Fruit fly (Drosophila melanogaster) whole organism, wandering third instar larva: ENCODE data around the gene CG45067.

Experiments used
- CG32264 ChIP-seq: fragments of 200-800 bp; sonication (Bioruptor generic); optimal IDR thresholded peaks from 2 replicates; lab custom pipeline; 2016; ENCODE audit warnings: missing biosample characterization, missing genetic modification characterization
- CG9705 ChIP-seq: fragments of 200-800 bp; sonication (Bioruptor generic); optimal IDR thresholded peaks from 2 replicates; lab custom pipeline; 2018; ENCODE audit warnings: missing biosample characterization, mild to moderate bottlenecking, missing genetic modification characterization
- CrebA ChIP-seq: fragments of 200-800 bp; sonication (Bioruptor generic); optimal IDR thresholded peaks from 2 replicates; lab custom pipeline; 2016; ENCODE audit warnings: missing biosample characterization, mild to moderate bottlenecking, missing genetic modification characterization, borderline replicate concordance
- Dfd ChIP-seq: fragments of >200 bp; optimal IDR thresholded peaks from 2 replicates; lab custom pipeline; 2017; ENCODE audit warnings: missing biosample characterization, missing genetic modification characterization
- Dif ChIP-seq: fragments of 200-275, 200-300 bp; sonication (Bioruptor generic); optimal IDR thresholded peaks from 2 replicates; lab custom pipeline; 2018; ENCODE audit warnings: missing biosample characterization, missing genetic modification characterization; ENCODE audit not compliant: partially characterized antibody
- GATAd ChIP-seq: sonication (Bioruptor generic); optimal IDR thresholded peaks from 2 replicates; lab custom pipeline; 2016; ENCODE audit warnings: missing biosample characterization, missing genetic modification characterization
- Hnf4 ChIP-seq: fragments of 200-800 bp; sonication (Bioruptor generic); optimal IDR thresholded peaks from 2 replicates; lab custom pipeline; 2016; ENCODE audit warnings: missing biosample characterization, mild to moderate bottlenecking, missing genetic modification characterization
- Hr78 ChIP-seq: fragments of >200 bp; optimal IDR thresholded peaks from 2 replicates; lab custom pipeline; 2017; ENCODE audit warnings: missing biosample characterization, missing genetic modification characterization
- Hr83 ChIP-seq: fragments of 200-300 bp; sonication (Bioruptor generic); optimal IDR thresholded peaks from 2 replicates; lab custom pipeline; 2016; ENCODE audit warnings: missing biosample characterization, mild to moderate bottlenecking, missing genetic modification characterization, moderate library complexity; ENCODE audit not compliant: poor library complexity, severe bottlenecking
- Jra ChIP-seq: sonication (Bioruptor generic); optimal IDR thresholded peaks from 2 replicates; lab custom pipeline; 2016; ENCODE audit warnings: missing biosample characterization, missing genetic modification characterization
- Mio ChIP-seq: sonication (Bioruptor generic); optimal IDR thresholded peaks from 2 replicates; lab custom pipeline; 2016; ENCODE audit warnings: missing biosample characterization, missing genetic modification characterization
- Myc ChIP-seq: fragments of >200 bp; optimal IDR thresholded peaks from 2 replicates; lab custom pipeline; 2017
- N ChIP-seq: fragments of >200 bp; optimal IDR thresholded peaks from 2 replicates; lab custom pipeline; 2018; ENCODE audit warnings: missing biosample characterization, missing external identifiers, missing genetic modification characterization
- Rel ChIP-seq, 2 experiments: fragments of 200-800 bp; sonication (Bioruptor generic) in 1 of 2; optimal IDR thresholded peaks; 2 replicates in 1 of 2; 3 replicates in 1 of 2; lab custom pipeline; 2016 to 2019; ENCODE audit warnings: mild to moderate bottlenecking in 2 of 2, missing biosample characterization in 2 of 2, missing genetic modification characterization in 2 of 2, moderate library complexity in 1 of 2
- Sp1 ChIP-seq: fragments of 200-800 bp; sonication (Bioruptor generic); optimal IDR thresholded peaks from 3 replicates; lab custom pipeline; 2019; ENCODE audit warnings: missing biosample characterization, mild to moderate bottlenecking, missing genetic modification characterization, moderate library complexity
- Vsx2 ChIP-seq: fragments of 200-300, 225-300 bp; sonication (Bioruptor generic); optimal IDR thresholded peaks from 2 replicates; lab custom pipeline; 2018; ENCODE audit warnings: missing biosample characterization, missing genetic modification characterization; ENCODE audit not compliant: partially characterized antibody
- br ChIP-seq: fragments of 200-800 bp; sonication (Bioruptor generic); optimal IDR thresholded peaks from 2 replicates; lab custom pipeline; 2016; ENCODE audit warnings: missing biosample characterization, missing genetic modification characterization
- brk ChIP-seq: fragments of 200-800 bp; sonication (Bioruptor generic); optimal IDR thresholded peaks from 2 replicates; lab custom pipeline; 2016; ENCODE audit warnings: missing biosample characterization, mild to moderate bottlenecking, missing genetic modification characterization
- dl ChIP-seq, 2 experiments: fragments of 175-275, 200-275 bp in 1 of 2; fragments of 200-275 bp in 1 of 2; sonication (Bioruptor generic); optimal IDR thresholded peaks; lab custom pipeline; 2018; ENCODE audit warnings: mild to moderate bottlenecking in 2 of 2, missing biosample characterization in 2 of 2, missing genetic modification characterization in 2 of 2, moderate library complexity in 2 of 2; ENCODE audit not compliant: partially characterized antibody in 2 of 2, insufficient read depth in 1 of 2
- dmrt93B ChIP-seq: fragments of 200-800 bp; sonication (Bioruptor generic); optimal IDR thresholded peaks from 2 replicates; lab custom pipeline; 2018; ENCODE audit warnings: missing biosample characterization, mild to moderate bottlenecking, missing genetic modification characterization
- dsf ChIP-seq: sonication (Bioruptor generic); optimal IDR thresholded peaks from 2 replicates; lab custom pipeline; 2016; ENCODE audit warnings: missing biosample characterization, missing genetic modification characterization, borderline replicate concordance
- ey ChIP-seq: fragments of 200-800 bp; sonication (Bioruptor generic); optimal IDR thresholded peaks from 2 replicates; lab custom pipeline; 2016; ENCODE audit warnings: missing biosample characterization, missing genetic modification characterization
- foxo ChIP-seq, 2 experiments: fragments of 200-800 bp; sonication (Bioruptor generic); optimal IDR thresholded peaks; 2 replicates in 1 of 2; 3 replicates in 1 of 2; lab custom pipeline; 2016 to 2017; ENCODE audit warnings: missing biosample characterization in 2 of 2, missing genetic modification characterization in 2 of 2
- h ChIP-seq: fragments of 200-800 bp; sonication (Bioruptor generic); optimal IDR thresholded peaks from 3 replicates; lab custom pipeline; 2016; ENCODE audit warnings: missing biosample characterization, mild to moderate bottlenecking, missing genetic modification characterization
- pan ChIP-seq: fragments of >200 bp; optimal IDR thresholded peaks from 2 replicates; lab custom pipeline; 2017
- psq ChIP-seq: fragments of 200-800 bp; sonication (Bioruptor generic); optimal IDR thresholded peaks from 3 replicates; lab custom pipeline; 2017; ENCODE audit warnings: missing biosample characterization, mild to moderate bottlenecking, missing genetic modification characterization, moderate library complexity
- rgr ChIP-seq: fragments of 200-800 bp; sonication (Bioruptor generic); optimal IDR thresholded peaks from 3 replicates; lab custom pipeline; 2016; ENCODE audit warnings: missing biosample characterization, mild to moderate bottlenecking, missing genetic modification characterization
- sage ChIP-seq: fragments of 200-800 bp; sonication (Bioruptor generic); optimal IDR thresholded peaks from 2 replicates; lab custom pipeline; 2016; ENCODE audit warnings: missing biosample characterization, mild to moderate bottlenecking, missing genetic modification characterization
- usp ChIP-seq: fragments of >200 bp; optimal IDR thresholded peaks from 2 replicates; lab custom pipeline; 2017; ENCODE audit warnings: missing biosample characterization, missing genetic modification characterization
- woc ChIP-seq: sonication (Bioruptor generic); optimal IDR thresholded peaks from 2 replicates; lab custom pipeline; 2016; ENCODE audit warnings: missing biosample characterization, mild to moderate bottlenecking, missing genetic modification characterization

The CG45067 gene

dm6 chr3L:3125649-3126130 lies 11.4 kb upstream of the CG45067 start:
- TF ChIP-seq psq (GFP tag; lab: Kevin White, UChicago) (peak; percentile 25), ey (peak; percentile 5), Dfd (GFP tag; lab: Kevin White, UChicago) (no peak)
- TF ChIP-seq, all 38 proteins: peak for 2

dm6 chr3L:3124939-3125648 lies 10.8 kb upstream of the CG45067 start:
- TF ChIP-seq Vsx2 (GFP tag; lab: Kevin White, UChicago): peak; percentile 62
- no peak for TF ChIP-seq Dfd (GFP tag; lab: Kevin White, UChicago)
- peak; percentile 7 for TF ChIP-seq woc (GFP tag; lab: Kevin White, UChicago)

- TF ChIP-seq Sp1 (GFP tag; lab: Kevin White, UChicago) (no peak), Hr78 (GFP tag; lab: Kevin White, UChicago) (no peak), Jra (GFP tag; lab: Kevin White, UChicago) (no peak), h (GFP tag; lab: Kevin White, UChicago) (peak; percentile 4), psq (GFP tag; lab: Kevin White, UChicago) (no peak), Hnf4 (no peak), ey (no peak), Rel (GFP tag; optimal IDR thresholded peaks at IDR 0.05; lab: Kevin White, UChicago) (no peak), Rel (tag; optimal IDR thresholded peaks at IDR 0.05; lab: Kevin White, UChicago) (peak; percentile 1), CG32264 (GFP tag; lab: Kevin White, UChicago) (no peak), foxo (GFP tag; optimal IDR thresholded peaks at IDR 0.05; lab: Kevin White, UChicago) (peak in 1 of 2 experiments; percentile 27), dmrt93B (GFP tag; lab: Kevin White, UChicago) (no peak), Vsx2 (GFP tag; lab: Kevin White, UChicago) (no peak), usp (GFP tag; lab: Kevin White, UChicago) (no peak), br (no peak), GATAd (GFP tag; lab: Kevin White, UChicago) (no peak), N (GFP tag; lab: Kevin White, UChicago) (no peak), sage (GFP tag; lab: Kevin White, UChicago) (no peak), dsf (GFP tag; lab: Kevin White, UChicago) (no peak), dl (GFP tag; optimal IDR thresholded peaks at IDR 0.05; lab: Kevin White, UChicago; ENCODE audit: insufficient read depth in 1 of 2, partially characterized antibody in 2 of 2) (no peak), Dfd (GFP tag; lab: Kevin White, UChicago) (no peak), CG9705 (GFP tag; lab: Kevin White, UChicago) (no peak), Hr83 (GFP tag; lab: Kevin White, UChicago) (no peak), CrebA (GFP tag; lab: Kevin White, UChicago) (no peak), woc (GFP tag; lab: Kevin White, UChicago) (no peak)
These were observed 10.3 kb upstream of the CG45067 start for dm6 chr3L:3124519-3124918.

dm6 chr3L:3122688-3123316 lies 8.5 kb upstream of the CG45067 start:
- TF ChIP-seq Sp1 (GFP tag; lab: Kevin White, UChicago): no peak
- TF ChIP-seq CG9705 (GFP tag; lab: Kevin White, UChicago): no peak
- TF ChIP-seq psq (GFP tag; lab: Kevin White, UChicago): no peak
- no peak for TF ChIP-seq br
- no peak for TF ChIP-seq Dif (GFP tag; lab: Kevin White, UChicago)
- no peak for TF ChIP-seq N (GFP tag; lab: Kevin White, UChicago)
- TF ChIP-seq pan (lab: Kevin White, UChicago): no peak
- no peak for TF ChIP-seq brk
- no peak for TF ChIP-seq usp (GFP tag; lab: Kevin White, UChicago)
- no peak for TF ChIP-seq Myc
- no peak for TF ChIP-seq ey
- TF ChIP-seq Jra (GFP tag; lab: Kevin White, UChicago): no peak
- TF ChIP-seq woc (GFP tag; lab: Kevin White, UChicago): no peak
- no peak for TF ChIP-seq Mio
- no peak for TF ChIP-seq rgr (GFP tag; lab: Kevin White, UChicago)
- TF ChIP-seq CrebA (GFP tag; lab: Kevin White, UChicago): no peak
- TF ChIP-seq Rel (GFP tag; optimal IDR thresholded peaks at IDR 0.05; lab: Kevin White, UChicago): no peak
- no peak for TF ChIP-seq Rel (tag; optimal IDR thresholded peaks at IDR 0.05; lab: Kevin White, UChicago)
- TF ChIP-seq dsf (GFP tag; lab: Kevin White, UChicago): no peak
- no peak for TF ChIP-seq Hr78 (GFP tag; lab: Kevin White, UChicago)
